Worm (Caenorhabditis elegans) whole organism, mixed stage, embryonic: ENCODE data around the gene sri-73.

Experiments used
- M03D4.4 ChIP-seq: sonication (generic microtip); optimal IDR thresholded peaks from 2 replicates; lab custom pipeline; 2017; ENCODE audit warnings: mild to moderate bottlenecking, missing genetic modification characterization, missing compliant biosample characterization
- blmp-1 ChIP-seq: fragments of 150-350 bp; optimal IDR thresholded peaks from 2 replicates; lab custom pipeline; 2014; ENCODE audit warnings: missing biosample characterization, missing genetic modification characterization
- ceh-39 ChIP-seq: fragments of 150-350 bp; optimal IDR thresholded peaks from 2 replicates; lab custom pipeline; 2014; ENCODE audit warnings: missing biosample characterization, missing genetic modification characterization
- cnd-1 ChIP-seq: fragments of 200-800 bp; sonication (Bioruptor generic); optimal IDR thresholded peaks from 2 replicates; lab custom pipeline; 2018; ENCODE audit warnings: mild to moderate bottlenecking, missing genetic modification characterization, missing compliant biosample characterization
- drap-1 ChIP-seq: fragments of 200-800 bp; sonication (Bioruptor generic); optimal IDR thresholded peaks from 3 replicates; lab custom pipeline; 2018; ENCODE audit warnings: mild to moderate bottlenecking, missing genetic modification characterization, missing compliant biosample characterization
- lsy-2 ChIP-seq: fragments of 150-350 bp; optimal IDR thresholded peaks from 2 replicates; lab custom pipeline; 2014; ENCODE audit warnings: missing biosample characterization, missing genetic modification characterization
- nhr-76 ChIP-seq: sonication (generic microtip); optimal IDR thresholded peaks from 2 replicates; lab custom pipeline; 2017; ENCODE audit warnings: missing biosample characterization, missing genetic modification characterization
- pha-4 ChIP-seq: fragments of 150-350 bp; optimal IDR thresholded peaks from 2 replicates; lab custom pipeline; 2018; ENCODE audit warnings: missing biosample characterization, missing genetic modification reagents, missing genetic modification characterization
- ztf-11 ChIP-seq: fragments of 150-350 bp; optimal IDR thresholded peaks from 2 replicates; lab custom pipeline; 2014; ENCODE audit warnings: missing biosample characterization, missing genetic modification characterization

DNA sequence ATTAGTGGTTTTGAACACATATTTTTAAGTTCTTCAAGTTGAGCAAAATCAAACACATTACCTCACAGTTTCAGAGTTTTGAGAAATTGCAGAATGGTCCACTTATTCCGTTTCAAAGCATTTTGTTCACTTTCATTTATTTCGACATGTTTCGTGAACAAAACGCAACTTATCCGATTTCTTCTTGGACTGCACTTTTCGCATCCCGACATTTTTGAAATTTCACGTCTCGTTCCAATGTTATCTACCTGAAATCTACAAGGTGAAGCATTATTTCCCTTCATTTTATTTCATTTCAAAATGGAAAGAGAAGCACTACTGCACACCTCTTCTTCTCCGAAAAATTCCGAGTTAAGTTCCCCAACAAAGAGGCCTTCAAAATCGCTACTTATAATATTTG, 24.3 kb upstream of the sri-73 start, which contains the start of gene ZK488.6:
- no peak for TF ChIP-seq drap-1 (GFP tag; lab: Kevin White, UChicago)
- no peak for TF ChIP-seq M03D4.4 (tag; lab: Kevin White, UChicago)
- no peak for TF ChIP-seq lsy-2
- TF ChIP-seq blmp-1 (tag; lab: Kevin White, UChicago), result no peak
- no peak for TF ChIP-seq pha-4 (tag; lab: Kevin White, UChicago)
- TF ChIP-seq ceh-39, result no peak
- no peak for TF ChIP-seq ztf-11 (tag; lab: Kevin White, UChicago)
- TF ChIP-seq cnd-1, result no peak
- TF ChIP-seq nhr-76 (tag; lab: Kevin White, UChicago), result no peak
